Fruit fly (Drosophila melanogaster): ENCODE data around the gene CG18809.
A peak's percentile ranks its signal among the peaks of the same experiment; 100 is the strongest.

CG18809 gene

dm6 chrX:19784875-19785274 lies 40.7 kb upstream of the CG18809 start (continued):
- TF ChIP-seq CG9876 (GFP tag; optimal IDR thresholded peaks at IDR 0.05): no peak
- TF ChIP-seq mld (GFP tag; IDR thresholded peaks at IDR 0.05; ENCODE audit: partially characterized antibody): no peak
- no peak for TF ChIP-seq Jarid2 (GFP tag; optimal IDR thresholded peaks at IDR 0.05)
- no peak for TF ChIP-seq ro (GFP tag; IDR thresholded peaks at IDR 0.05)
- TF ChIP-seq Hr39 (optimal IDR thresholded peaks at IDR 0.05): no peak
- TF ChIP-seq sob (GFP tag; IDR thresholded peaks at IDR 0.05): no peak
- no peak for TF ChIP-seq CG1602 (GFP tag; optimal IDR thresholded peaks at IDR 0.05)
- TF ChIP-seq CG1603 (tag; optimal IDR thresholded peaks at IDR 0.05): peak; percentile 39
- no peak for TF ChIP-seq CG11456 (GFP tag; IDR thresholded peaks at IDR 0.05)
- TF ChIP-seq tgo (GFP tag; IDR thresholded peaks at IDR 0.05): no peak
- no peak for TF ChIP-seq H15 (GFP tag; IDR thresholded peaks at IDR 0.05)
- TF ChIP-seq caup (GFP tag; optimal IDR thresholded peaks at IDR 0.05; ENCODE audit: severe bottlenecking): no peak
- TF ChIP-seq Spps (tag; optimal IDR thresholded peaks at IDR 0.05): no peak
- TF ChIP-seq CG15269 (tag; optimal IDR thresholded peaks at IDR 0.05): peak; percentile 2
- no peak for TF ChIP-seq CG33213 (GFP tag; optimal IDR thresholded peaks at IDR 0.05)
- no peak for TF ChIP-seq CG14050 (GFP tag; IDR thresholded peaks at IDR 0.05)
- TF ChIP-seq jumu (GFP tag; optimal IDR thresholded peaks at IDR 0.05): peak; percentile 7
- TF ChIP-seq phol (tag; optimal IDR thresholded peaks at IDR 0.05): peak; percentile 34
- TF ChIP-seq sima (GFP tag; optimal IDR thresholded peaks at IDR 0.05): no peak
- TF ChIP-seq ap (GFP tag; IDR thresholded peaks at IDR 0.05): no peak
- no peak for TF ChIP-seq CG10543 (GFP tag; optimal IDR thresholded peaks at IDR 0.05)
- TF ChIP-seq Aef1 (GFP tag; IDR thresholded peaks at IDR 0.05): no peak
- 0 out of 2 replicates have a peak, but pooled peaks have one; percentile 18 for TF ChIP-seq CG14441 (GFP tag; IDR thresholded peaks at IDR 0.05)
- peak; percentile 28 for TF ChIP-seq CG2678 (tag; optimal IDR thresholded peaks at IDR 0.05)
- peak; percentile 28 for TF ChIP-seq CG16815 (GFP tag; optimal IDR thresholded peaks at IDR 0.05)
- TF ChIP-seq hb (GFP tag; IDR thresholded peaks at IDR 0.05; ENCODE audit: partially characterized antibody): no peak
- TF ChIP-seq sim (GFP tag; IDR thresholded peaks at IDR 0.05): no peak
- TF ChIP-seq Oli (tag; optimal IDR thresholded peaks at IDR 0.05): peak; percentile 27
- no peak for TF ChIP-seq eve (GFP tag; optimal IDR thresholded peaks at IDR 0.05)
- TF ChIP-seq NfI (GFP tag; optimal IDR thresholded peaks at IDR 0.05): no peak
- TF ChIP-seq Ets65A (GFP tag): no peak
- TF ChIP-seq wdn (GFP tag; IDR thresholded peaks at IDR 0.05): no peak
- peak; percentile 14 for TF ChIP-seq gsb-n (tag; optimal IDR thresholded peaks at IDR 0.05)
- TF ChIP-seq hbn (GFP tag; IDR thresholded peaks at IDR 0.05; ENCODE audit: partially characterized antibody): no peak
- TF ChIP-seq CG2199 (GFP tag; IDR thresholded peaks at IDR 0.05): no peak
- TF ChIP-seq emc (GFP tag; optimal IDR thresholded peaks at IDR 0.05): no peak
- no peak for TF ChIP-seq Deaf1 (tag; optimal IDR thresholded peaks at IDR 0.05)
- TF ChIP-seq ATbp (GFP tag; optimal IDR thresholded peaks at IDR 0.05): peak; percentile 28
- peak; percentile 73 for TF ChIP-seq Med (GFP tag)
- TF ChIP-seq Xbp1 (GFP tag; optimal IDR thresholded peaks at IDR 0.05): peak; percentile 17
- TF ChIP-seq ash1 (GFP tag; optimal IDR thresholded peaks at IDR 0.05): no peak
- TF ChIP-seq Sox102F (GFP tag; optimal IDR thresholded peaks at IDR 0.05): peak; percentile 55
- TF ChIP-seq Opbp (GFP tag; IDR thresholded peaks at IDR 0.05; ENCODE audit: partially characterized antibody): no peak
- no peak for TF ChIP-seq h (optimal IDR thresholded peaks at IDR 0.05)
- no peak for TF ChIP-seq twi (tag; optimal IDR thresholded peaks at IDR 0.05)
- TF ChIP-seq Bdp1 (GFP tag; optimal IDR thresholded peaks at IDR 0.05): no peak
- TF ChIP-seq tup (GFP tag; optimal IDR thresholded peaks at IDR 0.05): no peak
- TF ChIP-seq pita (GFP tag; optimal IDR thresholded peaks at IDR 0.05): no peak
- TF ChIP-seq CG16813 (GFP tag; IDR thresholded peaks at IDR 0.05; ENCODE audit: partially characterized antibody): no peak
- TF ChIP-seq CG3163 (GFP tag; optimal IDR thresholded peaks at IDR 0.05): no peak
- peak; percentile 27 for TF ChIP-seq ewg (GFP tag; optimal IDR thresholded peaks at IDR 0.05)
- no peak for TF ChIP-seq D (optimal IDR thresholded peaks at IDR 0.05)
- TF ChIP-seq D (GFP tag; optimal IDR thresholded peaks at IDR 0.05): peak; percentile 28

All from whole organism, embryonic.